Fruit fly (Drosophila melanogaster): ENCODE data around the gene CG33272.

The CG33272 gene

dm6 chr3L:11485956-11486609, 24.3 kb downstream of the CG33272 start (continued):
- TF ChIP-seq sisA (GFP tag; IDR thresholded peaks at IDR 0.05) (no peak), CG10147 (GFP tag; optimal IDR thresholded peaks at IDR 0.05) (no peak), Hr3 (GFP tag; optimal IDR thresholded peaks at IDR 0.05) (no peak), CG8281 (tag; optimal IDR thresholded peaks at IDR 0.05) (no peak), CG10267 (tag; optimal IDR thresholded peaks at IDR 0.05) (peak; percentile 28), psq (GFP tag; optimal IDR thresholded peaks at IDR 0.05) (no peak), CG16813 (GFP tag; IDR thresholded peaks at IDR 0.05; ENCODE audit: partially characterized antibody) (no peak), chn (GFP tag; optimal IDR thresholded peaks at IDR 0.05) (no peak), br (optimal IDR thresholded peaks at IDR 0.05) (no peak), CG6175 (GFP tag; IDR thresholded peaks at IDR 0.05) (no peak), CG4617 (GFP tag; optimal IDR thresholded peaks at IDR 0.05; ENCODE audit: borderline replicate concordance) (no peak), CG10462 (GFP tag; optimal IDR thresholded peaks at IDR 0.05) (no peak), HLHmδ (GFP tag; optimal IDR thresholded peaks at IDR 0.05) (no peak), gce (GFP tag; IDR thresholded peaks at IDR 0.05) (0 out of 3 replicates have a peak, but pooled peaks have one; percentile 21), CG31224 (GFP tag; IDR thresholded peaks at IDR 0.05) (no peak), nerfin-1 (tag; optimal IDR thresholded peaks at IDR 0.05) (no peak), ase (GFP tag; IDR thresholded peaks at IDR 0.05) (0 out of 3 replicates have a peak, but pooled peaks have one; percentile 45), D (optimal IDR thresholded peaks at IDR 0.05) (no peak), D (GFP tag; optimal IDR thresholded peaks at IDR 0.05) (peak; percentile 36), Abd-B (GFP tag; optimal IDR thresholded peaks at IDR 0.05) (no peak), CG2712 (tag; optimal IDR thresholded peaks at IDR 0.05) (peak; percentile 17), row (GFP tag; IDR thresholded peaks at IDR 0.05) (peak; percentile 30; the same call in 2 of the 3 replicates), phol (tag; optimal IDR thresholded peaks at IDR 0.05) (peak; percentile 35), zfh2 (GFP tag; optimal IDR thresholded peaks at IDR 0.05) (no peak), corto (GFP tag; optimal IDR thresholded peaks at IDR 0.05) (no peak), CG10959 (GFP tag; IDR thresholded peaks at IDR 0.05) (0 out of 2 replicates have a peak, but pooled peaks have one; percentile 4), CG9876 (GFP tag; optimal IDR thresholded peaks at IDR 0.05) (no peak), CG14441 (GFP tag; IDR thresholded peaks at IDR 0.05) (no peak), CG2116 (GFP tag; optimal IDR thresholded peaks at IDR 0.05) (no peak), sim (GFP tag; IDR thresholded peaks at IDR 0.05) (no peak), sens (GFP tag) (peak; percentile 82), dmrt99B (tag; optimal IDR thresholded peaks at IDR 0.05) (peak; percentile 32), wek (GFP tag; optimal IDR thresholded peaks at IDR 0.05) (no peak), CG3281 (GFP tag; optimal IDR thresholded peaks at IDR 0.05) (no peak), lab (GFP tag; optimal IDR thresholded peaks at IDR 0.05) (peak; percentile 4), croc (GFP tag; conservative IDR thresholded peaks at IDR 0.05) (no peak), NFAT (GFP tag; IDR thresholded peaks at IDR 0.05) (no peak)

- TF ChIP-seq Bteb2 (GFP tag; optimal IDR thresholded peaks at IDR 0.05) (no peak), dpn (GFP tag; optimal IDR thresholded peaks at IDR 0.05) (peak in 1 of 2 experiments; percentile 10), zf30C (GFP tag; optimal IDR thresholded peaks at IDR 0.05) (no peak), CG15696 (tag; optimal IDR thresholded peaks at IDR 0.05) (no peak), sima (GFP tag; optimal IDR thresholded peaks at IDR 0.05) (no peak), MTF-1 (GFP tag; optimal IDR thresholded peaks at IDR 0.05; ENCODE audit: borderline replicate concordance) (no peak), Awh (GFP tag; IDR thresholded peaks at IDR 0.05) (no peak), CG11093 (GFP tag; IDR thresholded peaks at IDR 0.05) (no peak), CG7786 (GFP tag; optimal IDR thresholded peaks at IDR 0.05) (no peak), abd-A (tag; optimal IDR thresholded peaks at IDR 0.05) (no peak), CG13775 (GFP tag; optimal IDR thresholded peaks at IDR 0.05) (no peak), CG3407 (GFP tag; optimal IDR thresholded peaks at IDR 0.05) (no peak), CG4282 (GFP tag; optimal IDR thresholded peaks at IDR 0.05) (no peak), Rfx (GFP tag; IDR thresholded peaks at IDR 0.05) (no peak), ato (GFP tag; IDR thresholded peaks at IDR 0.05; ENCODE audit: partially characterized antibody) (no peak), CG17912 (GFP tag; optimal IDR thresholded peaks at IDR 0.05) (no peak), phol (tag; optimal IDR thresholded peaks at IDR 0.05) (peak; percentile 64)
Measured at dm6 chr3L:11484483-11484882, 25.9 kb downstream of the CG33272 start.
